Worm (Caenorhabditis elegans) whole organism, young adult: ENCODE results near the gene F26C11.4.

Source experiments
- B0035.1 ChIP-seq: sonication (generic microtip); optimal IDR thresholded peaks from 2 replicates; lab custom pipeline; 2016; ENCODE audit warnings: missing genetic modification characterization, mild to moderate bottlenecking, missing compliant biosample characterization, missing genotype, missing genetic modification reagents
- B0261.1 ChIP-seq: sonication (generic microtip); optimal IDR thresholded peaks from 2 replicates; lab custom pipeline; 2016; ENCODE audit warnings: mild to moderate bottlenecking, missing genetic modification characterization, moderate library complexity, missing compliant biosample characterization
- D2030.7 ChIP-seq: fragments of 200-800 bp; sonication (Bioruptor generic); IDR thresholded peaks from 2 replicates; pipeline ENCODE4 v1.3.6; 2022; ENCODE audit warnings: missing genetic modification reagents, missing genetic modification characterization, missing compliant biosample characterization
- F23B12.7 ChIP-seq: sonication (generic microtip); optimal IDR thresholded peaks from 2 replicates; lab custom pipeline; 2017; ENCODE audit warnings: missing genetic modification characterization, mild to moderate bottlenecking, missing compliant biosample characterization, antibody characterized with exemption, moderate library complexity; ENCODE audit not compliant: insufficient read depth
- F37B4.10 ChIP-seq: fragments of 200-800 bp; sonication (Bioruptor generic); IDR thresholded peaks from 2 replicates; pipeline ENCODE4 v1.3.6; 2022; ENCODE audit warnings: missing genetic modification characterization, missing compliant biosample characterization
- F39B2.1 ChIP-seq: fragments of 200-800 bp; sonication (Bioruptor generic); IDR thresholded peaks from 2 replicates; pipeline ENCODE4 v1.3.6; 2022; ENCODE audit warnings: missing genetic modification reagents, missing genetic modification characterization, missing compliant biosample characterization
- F57A8.1 ChIP-seq: fragments of 200-800 bp; sonication (Bioruptor generic); optimal IDR thresholded peaks from 2 replicates; lab custom pipeline; 2018; ENCODE audit warnings: mild to moderate bottlenecking, missing genetic modification characterization, moderate library complexity, missing compliant biosample characterization
- Y53F4B.3 ChIP-seq: fragments of 200-800 bp; sonication (Bioruptor generic); IDR thresholded peaks from 2 replicates; pipeline ENCODE4 v1.3.6; 2022; ENCODE audit warnings: missing genetic modification reagents, missing genetic modification characterization, missing compliant biosample characterization
- Y67H2A.10 ChIP-seq: fragments of 200-800 bp; sonication (Bioruptor generic); conservative IDR thresholded peaks from 2 replicates; pipeline ENCODE4 v1.3.6; 2022; ENCODE audit warnings: missing genetic modification reagents, missing genetic modification characterization, missing compliant biosample characterization
- Y79H2A.3 ChIP-seq: fragments of 200-800 bp; sonication (Bioruptor generic); conservative IDR thresholded peaks from 2 replicates; pipeline ENCODE4 v1.3.6; 2022; ENCODE audit warnings: missing genetic modification reagents, missing genetic modification characterization, missing compliant biosample characterization
- Y95B8A.8 ChIP-seq: fragments of 200-800 bp; sonication (Bioruptor generic); IDR thresholded peaks from 2 replicates; pipeline ENCODE4 v1.3.6; 2022; ENCODE audit warnings: missing genetic modification reagents, missing genetic modification characterization, missing compliant biosample characterization
- ZK185.1 ChIP-seq: sonication (generic microtip); optimal IDR thresholded peaks from 2 replicates; lab custom pipeline; 2016; ENCODE audit warnings: mild to moderate bottlenecking, missing genetic modification characterization, missing compliant biosample characterization; ENCODE audit not compliant: poor library complexity, severe bottlenecking
- aptf-2 ChIP-seq: fragments of 200-800 bp; sonication (Bioruptor generic); conservative IDR thresholded peaks from 2 replicates; pipeline ENCODE4 v1.3.6; 2022; ENCODE audit warnings: missing genetic modification reagents, missing genetic modification characterization, missing compliant biosample characterization
- aptf-3 ChIP-seq: fragments of 200-800 bp; sonication (Bioruptor generic); IDR thresholded peaks from 2 replicates; pipeline ENCODE4 v1.3.6; 2022; ENCODE audit warnings: missing genetic modification characterization, missing compliant biosample characterization
- athp-1 ChIP-seq: sonication (generic microtip); optimal IDR thresholded peaks from 2 replicates; lab custom pipeline; 2017; ENCODE audit warnings: mild to moderate bottlenecking, missing genetic modification characterization, missing compliant biosample characterization
- cebp-1 ChIP-seq, 2 experiments: fragments of 200-800 bp in 1 of 2; sonication (Bioruptor generic) in 1 of 2; sonication (generic microtip) in 1 of 2; IDR thresholded peaks in 1 of 2; optimal IDR thresholded peaks in 1 of 2; 2 replicates each; pipeline versions ENCODE4 v1.3.6 to Lab custom; 2017 to 2022; ENCODE audit warnings: missing compliant biosample characterization in 2 of 2, missing genetic modification characterization in 2 of 2, mild to moderate bottlenecking in 1 of 2, missing genetic modification reagents in 1 of 2, moderate library complexity in 1 of 2
- ceh-27 ChIP-seq: fragments of 200-800 bp; sonication (Bioruptor generic); optimal IDR thresholded peaks from 2 replicates; lab custom pipeline; 2018; ENCODE audit warnings: mild to moderate bottlenecking, missing genetic modification characterization, moderate library complexity, missing compliant biosample characterization
- ceh-40 ChIP-seq: fragments of 200-800 bp; sonication (Bioruptor generic); IDR thresholded peaks from 2 replicates; pipeline ENCODE4 v1.3.6; 2022; ENCODE audit warnings: missing genetic modification characterization, missing compliant biosample characterization
- ceh-58 ChIP-seq: fragments of 200-800 bp; sonication (Bioruptor generic); IDR thresholded peaks from 2 replicates; pipeline ENCODE4 v1.3.6; 2022; ENCODE audit warnings: missing genetic modification characterization, missing compliant biosample characterization
- ceh-79 ChIP-seq: sonication (generic microtip); optimal IDR thresholded peaks from 2 replicates; lab custom pipeline; 2017; ENCODE audit warnings: mild to moderate bottlenecking, missing genetic modification characterization, missing compliant biosample characterization
- chd-7 ChIP-seq: sonication (generic microtip); optimal IDR thresholded peaks from 2 replicates; lab custom pipeline; 2016; ENCODE audit warnings: mild to moderate bottlenecking, missing genetic modification characterization, moderate library complexity, missing compliant biosample characterization
- die-1 ChIP-seq: sonication (generic microtip); optimal IDR thresholded peaks from 2 replicates; lab custom pipeline; 2016; ENCODE audit warnings: missing genotype, mild to moderate bottlenecking, missing genetic modification characterization, missing compliant biosample characterization
- dpl-1 ChIP-seq: fragments of 150-350 bp; optimal IDR thresholded peaks from 2 replicates; lab custom pipeline; 2014; ENCODE audit warnings: missing biosample characterization, missing genetic modification reagents, missing genetic modification characterization
- fkh-3 ChIP-seq: sonication (generic microtip); optimal IDR thresholded peaks from 2 replicates; lab custom pipeline; 2016; ENCODE audit warnings: mild to moderate bottlenecking, missing genetic modification characterization, missing compliant biosample characterization
- hmg-1.2 ChIP-seq: fragments of 200-800 bp; sonication (Bioruptor generic); IDR thresholded peaks from 2 replicates; pipeline ENCODE4 v1.3.6; 2022; ENCODE audit warnings: missing genetic modification reagents, missing genetic modification characterization, missing compliant biosample characterization
- hsf-1 ChIP-seq: fragments of 200-800 bp; sonication (Bioruptor generic); IDR thresholded peaks from 2 replicates; pipeline ENCODE4 v1.3.6; 2022; ENCODE audit warnings: missing genetic modification reagents, missing genetic modification characterization, missing compliant biosample characterization
- let-526 ChIP-seq: fragments of 200-800 bp; sonication (Bioruptor generic); IDR thresholded peaks from 2 replicates; pipeline ENCODE4 v1.3.6; 2022; ENCODE audit warnings: missing genetic modification reagents, missing genetic modification characterization, missing compliant biosample characterization
- lin-26 ChIP-seq: fragments of 200-800 bp; sonication (Bioruptor generic); IDR thresholded peaks from 2 replicates; pipeline ENCODE4 v1.3.6; 2022; ENCODE audit warnings: missing genetic modification reagents, missing genetic modification characterization, missing compliant biosample characterization
- lin-40 ChIP-seq: sonication (generic microtip); optimal IDR thresholded peaks from 2 replicates; lab custom pipeline; 2016; ENCODE audit warnings: missing genetic modification characterization, mild to moderate bottlenecking, missing compliant biosample characterization, missing genotype, missing genetic modification reagents
- lsl-1 ChIP-seq: fragments of 200-800 bp; sonication (Bioruptor generic); optimal IDR thresholded peaks from 2 replicates; lab custom pipeline; 2018; ENCODE audit warnings: mild to moderate bottlenecking, missing genetic modification characterization, moderate library complexity, missing compliant biosample characterization
- madf-10 ChIP-seq: sonication (generic microtip); optimal IDR thresholded peaks from 2 replicates; lab custom pipeline; 2016; ENCODE audit warnings: mild to moderate bottlenecking, missing genetic modification characterization, missing compliant biosample characterization
- madf-6 ChIP-seq: fragments of 200-800 bp; sonication (Bioruptor generic); IDR thresholded peaks from 2 replicates; pipeline ENCODE4 v1.3.6; 2022; ENCODE audit warnings: missing genetic modification reagents, missing genetic modification characterization, missing compliant biosample characterization
- madf-8 ChIP-seq: fragments of 200-800 bp; sonication (Bioruptor generic); conservative IDR thresholded peaks from 2 replicates; pipeline ENCODE4 v1.3.6; 2022; ENCODE audit warnings: missing genetic modification reagents, missing genetic modification characterization, missing compliant biosample characterization
- mes-4 ChIP-seq: sonication (generic microtip); optimal IDR thresholded peaks from 2 replicates; lab custom pipeline; 2016; ENCODE audit warnings: missing genotype, missing genetic modification characterization, missing compliant biosample characterization
- nhr-179 ChIP-seq: sonication (generic microtip); optimal IDR thresholded peaks from 2 replicates; lab custom pipeline; 2016; ENCODE audit warnings: mild to moderate bottlenecking, missing genetic modification characterization, missing compliant biosample characterization
- nhr-27 ChIP-seq: fragments of 200-800 bp; sonication (Bioruptor generic); optimal IDR thresholded peaks from 2 replicates; lab custom pipeline; 2018; ENCODE audit warnings: mild to moderate bottlenecking, missing genetic modification characterization, moderate library complexity, missing compliant biosample characterization
- nhr-80 ChIP-seq: sonication (generic microtip); optimal IDR thresholded peaks from 2 replicates; lab custom pipeline; 2016; ENCODE audit warnings: missing genetic modification characterization, missing compliant biosample characterization
- nhr-90 ChIP-seq: sonication (generic microtip); optimal IDR thresholded peaks from 2 replicates; lab custom pipeline; 2016; ENCODE audit warnings: missing genotype, mild to moderate bottlenecking, missing genetic modification characterization, missing compliant biosample characterization
- repo-1 ChIP-seq: sonication (generic microtip); optimal IDR thresholded peaks from 2 replicates; lab custom pipeline; 2017; ENCODE audit warnings: mild to moderate bottlenecking, missing genetic modification characterization, missing compliant biosample characterization
- snpc-1.3 ChIP-seq: sonication (generic microtip); optimal IDR thresholded peaks from 2 replicates; lab custom pipeline; 2017; ENCODE audit warnings: missing genetic modification characterization, mild to moderate bottlenecking, missing compliant biosample characterization, antibody characterized with exemption, moderate library complexity, missing genotype, missing genetic modification reagents; ENCODE audit not compliant: insufficient read depth
- snpc-4 ChIP-seq, 5 experiments: fragments of 150-350 bp in 1 of 5; sonication (generic microtip) in 4 of 5; optimal IDR thresholded peaks; 2 replicates each; lab custom pipeline; 2014 to 2018; ENCODE audit warnings: missing genetic modification characterization in 5 of 5, missing biosample characterization in 3 of 5, antibody characterized with exemption in 2 of 5, mild to moderate bottlenecking in 2 of 5, missing compliant biosample characterization in 2 of 5, missing genotype in 2 of 5, moderate library complexity in 2 of 5, missing genetic modification reagents in 1 of 5
- tlf-1 ChIP-seq: fragments of 200-800 bp; sonication (Bioruptor generic); optimal IDR thresholded peaks from 2 replicates; lab custom pipeline; 2018; ENCODE audit warnings: mild to moderate bottlenecking, missing genetic modification characterization, missing compliant biosample characterization
- unc-130 ChIP-seq: sonication (generic microtip); optimal IDR thresholded peaks from 2 replicates; lab custom pipeline; 2016; ENCODE audit warnings: missing genetic modification reagents, missing genetic modification characterization, missing compliant biosample characterization
- xnd-1 ChIP-seq: sonication (generic microtip); optimal IDR thresholded peaks from 2 replicates; lab custom pipeline; 2016; ENCODE audit warnings: missing genotype, missing genetic modification reagents, missing genetic modification characterization, missing compliant biosample characterization
- zfh-2 ChIP-seq: fragments of 200-800 bp; sonication (Bioruptor generic); conservative IDR thresholded peaks from 2 replicates; pipeline ENCODE4 v1.3.6; 2022; ENCODE audit warnings: missing genetic modification reagents, missing genetic modification characterization, missing compliant biosample characterization
- zim-3 ChIP-seq: sonication (generic microtip); optimal IDR thresholded peaks from 2 replicates; lab custom pipeline; 2017; ENCODE audit warnings: mild to moderate bottlenecking, missing genetic modification characterization, moderate library complexity, missing compliant biosample characterization
- ztf-18 ChIP-seq: sonication (generic microtip); optimal IDR thresholded peaks from 2 replicates; lab custom pipeline; 2016; ENCODE audit warnings: missing genotype, mild to moderate bottlenecking, missing genetic modification characterization, missing compliant biosample characterization

F26C11.4 gene

ce11 chrII:9937611-9938010, 21.5 kb upstream of the F26C11.4 start (continued):
- TF ChIP-seq F57A8.1, result no peak
- no peak for TF ChIP-seq Y53F4B.3
- no peak for TF ChIP-seq Y95B8A.8
- TF ChIP-seq ZK185.1 (tag; lab: Kevin White, UChicago), result peak; percentile 34
- no peak for TF ChIP-seq hsf-1 (GFP tag; lab: Robert Waterston, UW)
- TF ChIP-seq ceh-79, result no peak
- TF ChIP-seq let-526 (GFP tag; lab: Robert Waterston, UW), result 0 out of 2 replicates have a peak, but pooled peaks have one; percentile 59
- no peak for TF ChIP-seq Y67H2A.10 (GFP tag; lab: Robert Waterston, UW)
- no peak for TF ChIP-seq fkh-3
- TF ChIP-seq repo-1 (tag; lab: Kevin White, UChicago), result no peak
- no peak for TF ChIP-seq aptf-3 (GFP tag; lab: Robert Waterston, UW)
- TF ChIP-seq hmg-1.2 (GFP tag; lab: Robert Waterston, UW), result peak; percentile 50; the same call in 1 of the 2 replicates
- TF ChIP-seq dpl-1 (GFP tag; lab: Kevin White, UChicago), result no peak
- TF ChIP-seq zim-3 (tag; lab: Kevin White, UChicago), result no peak
- no peak for TF ChIP-seq tlf-1 (GFP tag; lab: Kevin White, UChicago)
- no peak for TF ChIP-seq cebp-1 (GFP tag; IDR thresholded peaks at IDR 0.05; lab: Robert Waterston, UW)
- peak; percentile 55 for TF ChIP-seq cebp-1 (tag; optimal IDR thresholded peaks at IDR 0.05; lab: Kevin White, UChicago)
- no peak for TF ChIP-seq ceh-40 (GFP tag; lab: Robert Waterston, UW)
- TF ChIP-seq ceh-27, result peak; percentile 3
- TF ChIP-seq athp-1 (tag; lab: Kevin White, UChicago), result no peak
- no peak for TF ChIP-seq xnd-1 (tag; lab: Kevin White, UChicago)
- peak; percentile 28 for TF ChIP-seq nhr-90 (tag; lab: Kevin White, UChicago)
- TF ChIP-seq snpc-1.3 (tag; lab: Kevin White, UChicago), result no peak
- TF ChIP-seq F39B2.1 (GFP tag; lab: Robert Waterston, UW), result no peak
- TF ChIP-seq F37B4.10, result no peak
- no peak for TF ChIP-seq F23B12.7 (tag; lab: Kevin White, UChicago)
- TF ChIP-seq nhr-80, result peak; percentile 81
- TF ChIP-seq lin-40, result peak; percentile 73
- TF ChIP-seq unc-130 (GFP tag; lab: Kevin White, UChicago), result no peak
- peak; percentile 6 for TF ChIP-seq ztf-18 (tag; lab: Kevin White, UChicago)
- no peak for TF ChIP-seq Y79H2A.3 (GFP tag; lab: Robert Waterston, UW)
- TF ChIP-seq nhr-27 (tag; lab: Kevin White, UChicago), result no peak
- peak; percentile 34 for TF ChIP-seq madf-10 (tag; lab: Kevin White, UChicago)
- TF ChIP-seq B0261.1 (tag; lab: Kevin White, UChicago), result no peak
- TF ChIP-seq snpc-4 (GFP tag; optimal IDR thresholded peaks at IDR 0.05; lab: Kevin White, UChicago), result no peak
- TF ChIP-seq snpc-4 (tag; optimal IDR thresholded peaks at IDR 0.05; lab: Kevin White, UChicago), result peak in 2 of 4 experiments; percentile 19 to 38
- 0 out of 2 replicates have a peak, but pooled peaks have one; percentile 7 for TF ChIP-seq madf-6 (GFP tag; lab: Robert Waterston, UW)
- TF ChIP-seq ceh-58 (GFP tag; lab: Robert Waterston, UW), result no peak
- no peak for TF ChIP-seq chd-7 (tag; lab: Kevin White, UChicago)
- TF ChIP-seq zfh-2 (GFP tag; lab: Robert Waterston, UW), result no peak
- no peak for TF ChIP-seq aptf-2 (GFP tag; lab: Robert Waterston, UW)
- TF ChIP-seq D2030.7 (GFP tag; lab: Robert Waterston, UW), result no peak
- no peak for TF ChIP-seq madf-8 (GFP tag; lab: Robert Waterston, UW)
- peak; percentile 14; the same call in 1 of the 2 replicates for TF ChIP-seq lin-26 (GFP tag; lab: Robert Waterston, UW)
- no peak for TF ChIP-seq nhr-179 (tag; lab: Kevin White, UChicago)
- no peak for TF ChIP-seq lsl-1 (GFP tag; lab: Kevin White, UChicago)
- TF ChIP-seq die-1, result peak; percentile 32
- no peak for TF ChIP-seq B0035.1 (tag; lab: Kevin White, UChicago)
- TF ChIP-seq mes-4 (tag; lab: Kevin White, UChicago), result no peak
